Fruit fly (Drosophila melanogaster): ENCODE results near the gene CG6885.

Gene CG6885

DNA sequence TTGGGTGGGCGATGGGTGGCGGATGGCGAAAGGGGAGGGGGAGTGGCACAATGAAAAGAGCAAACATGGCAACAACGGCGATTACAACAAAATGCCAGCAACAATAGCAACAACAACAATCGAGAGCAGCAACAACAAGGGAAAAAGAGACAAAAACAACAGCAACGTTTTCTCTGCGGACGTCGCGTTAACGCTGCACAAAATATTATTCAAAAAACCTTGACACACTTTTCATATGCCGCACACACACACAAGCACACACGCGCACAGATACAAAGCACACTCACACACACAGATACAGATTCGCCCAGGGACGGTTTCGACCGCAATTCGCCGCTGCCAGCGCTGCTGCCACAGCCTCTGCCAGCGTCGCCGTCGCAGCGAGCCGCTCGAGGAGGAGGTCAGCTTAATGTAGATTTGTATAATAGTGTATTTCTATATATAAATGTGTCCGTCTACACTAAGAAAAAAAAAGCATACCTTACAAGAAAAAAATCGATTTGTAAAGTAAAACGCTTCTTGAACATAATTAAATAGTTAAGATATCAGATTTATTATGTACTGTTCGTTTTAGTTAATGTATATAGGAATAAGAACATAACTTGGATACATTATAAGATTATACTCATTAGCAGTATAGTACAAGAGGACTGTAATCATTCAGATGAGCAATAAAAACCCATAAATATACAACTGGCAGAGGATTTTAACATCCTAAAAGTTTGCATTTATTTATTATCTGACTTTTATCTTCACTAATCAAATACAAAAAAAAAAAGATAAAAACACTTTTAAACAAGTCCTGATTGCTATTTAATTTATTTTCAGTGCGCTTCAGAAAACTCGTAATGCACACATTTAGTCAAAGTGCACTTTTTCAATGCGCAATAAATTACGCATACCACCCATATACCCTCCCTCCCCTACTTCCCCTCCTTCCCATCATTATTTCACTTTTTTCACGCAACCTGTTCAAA is 37.7 kb downstream of the CG6885 start (continued):
- TF ChIP-seq pdm3 (GFP tag; optimal IDR thresholded peaks at IDR 0.05), result peak; percentile 62
- TF ChIP-seq cyc (GFP tag; optimal IDR thresholded peaks at IDR 0.05), result no peak
- peak; percentile 71; the same call in 1 of the 2 replicates for TF ChIP-seq CG11294 (GFP tag; IDR thresholded peaks at IDR 0.05)
- peak; percentile 45 for TF ChIP-seq CG6792 (GFP tag; optimal IDR thresholded peaks at IDR 0.05)
- TF ChIP-seq CG8119 (GFP tag; IDR thresholded peaks at IDR 0.05), result peak; percentile 27; the same call in 1 of the 3 replicates
- TF ChIP-seq CG11902 (GFP tag; optimal IDR thresholded peaks at IDR 0.05), result peak; percentile 18
- peak; percentile 52 for TF ChIP-seq CG8632 (GFP tag; optimal IDR thresholded peaks at IDR 0.05)
- TF ChIP-seq CG3919 (GFP tag; optimal IDR thresholded peaks at IDR 0.05), result peak; percentile 36

DNA sequence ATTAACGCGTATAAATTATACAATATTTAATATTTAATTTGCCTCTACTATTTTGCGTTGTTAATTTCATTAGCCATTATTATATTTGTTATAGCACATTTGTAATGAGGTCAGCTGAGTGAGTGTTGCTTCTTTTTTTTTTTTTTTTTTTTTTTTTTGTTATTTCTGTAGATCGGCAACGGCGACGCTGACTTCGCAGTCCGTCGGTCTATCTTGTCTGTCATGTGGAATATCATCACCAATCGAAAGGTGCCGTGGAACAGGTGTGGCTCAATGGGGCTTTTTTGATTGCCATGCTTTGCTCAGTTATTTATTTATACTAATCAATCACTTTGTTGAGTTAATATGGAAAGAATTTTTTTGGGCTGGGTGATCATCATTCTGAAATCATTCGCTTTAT is 38.4 kb downstream of the CG6885 start:
- TF ChIP-seq CG15336 (GFP tag; IDR thresholded peaks at IDR 0.05) (no peak), Met (GFP tag; optimal IDR thresholded peaks at IDR 0.05) (no peak), vri (GFP tag; optimal IDR thresholded peaks at IDR 0.05) (no peak), Ets96B (tag; optimal IDR thresholded peaks at IDR 0.05) (no peak), Smox (GFP tag; optimal IDR thresholded peaks at IDR 0.05) (no peak), CG8119 (GFP tag; IDR thresholded peaks at IDR 0.05) (no peak), cyc (GFP tag; optimal IDR thresholded peaks at IDR 0.05) (no peak), CG3919 (GFP tag; optimal IDR thresholded peaks at IDR 0.05) (no peak), Blimp-1 (GFP tag; optimal IDR thresholded peaks at IDR 0.05) (no peak), CG6792 (GFP tag; optimal IDR thresholded peaks at IDR 0.05) (no peak), esn (GFP tag; optimal IDR thresholded peaks at IDR 0.05) (no peak), CG6854 (GFP tag; optimal IDR thresholded peaks at IDR 0.05) (no peak), achi (GFP tag; optimal IDR thresholded peaks at IDR 0.05) (no peak), pdm3 (GFP tag; optimal IDR thresholded peaks at IDR 0.05) (no peak), eg (GFP tag; IDR thresholded peaks at IDR 0.05) (no peak), Ets21C (GFP tag; optimal IDR thresholded peaks at IDR 0.05) (no peak), CG7368 (GFP tag; optimal IDR thresholded peaks at IDR 0.05) (no peak)

DNA sequence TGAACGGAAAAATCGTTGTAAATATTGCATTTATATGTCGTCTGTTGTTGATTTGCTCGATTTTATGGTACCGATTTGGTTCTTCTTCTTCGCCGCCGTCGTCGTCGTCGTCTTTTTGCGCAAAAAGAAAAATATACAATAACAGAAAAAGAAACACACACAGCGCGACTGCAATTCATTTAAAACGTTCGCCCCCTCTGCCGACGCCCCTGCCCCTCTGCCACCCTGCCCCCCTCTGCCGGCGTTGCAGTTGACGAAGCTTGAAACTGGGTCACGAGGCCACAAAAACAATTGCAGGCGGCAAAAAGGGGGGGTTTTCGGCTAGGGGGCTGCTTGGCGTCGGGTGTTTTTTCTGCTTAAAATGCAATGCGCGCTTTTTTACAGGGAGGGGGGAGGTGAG is 39.3 kb downstream of the CG6885 start:
- TF ChIP-seq CG34406 (GFP tag; optimal IDR thresholded peaks at IDR 0.05) (peak; percentile 13), Eip93F (GFP tag; optimal IDR thresholded peaks at IDR 0.05) (no peak), CG11762 (GFP tag; optimal IDR thresholded peaks at IDR 0.05; ENCODE audit: insufficient read depth) (no peak), topi (GFP tag; optimal IDR thresholded peaks at IDR 0.05) (no peak), CG15336 (GFP tag; IDR thresholded peaks at IDR 0.05) (peak; percentile 69), spab (GFP tag; optimal IDR thresholded peaks at IDR 0.05) (no peak), fkh (GFP tag; optimal IDR thresholded peaks at IDR 0.05) (no peak), Sox15 (GFP tag; optimal IDR thresholded peaks at IDR 0.05) (no peak), CG31627 (GFP tag; optimal IDR thresholded peaks at IDR 0.05) (no peak), Blimp-1 (GFP tag; optimal IDR thresholded peaks at IDR 0.05) (no peak), CG6276 (GFP tag; optimal IDR thresholded peaks at IDR 0.05) (peak; percentile 60), cyc (GFP tag; optimal IDR thresholded peaks at IDR 0.05) (no peak), CG6808 (GFP tag; optimal IDR thresholded peaks at IDR 0.05) (peak; percentile 55), Sox102F (GFP tag; optimal IDR thresholded peaks at IDR 0.05) (no peak), dsx (GFP tag; optimal IDR thresholded peaks at IDR 0.05; ENCODE audit: poor library complexity, severe bottlenecking) (peak; percentile 11), CG4318 (GFP tag; optimal IDR thresholded peaks at IDR 0.05) (no peak), Sox14 (GFP tag; optimal IDR thresholded peaks at IDR 0.05) (no peak), CG9139 (GFP tag; optimal IDR thresholded peaks at IDR 0.05) (peak; percentile 55), Eip75B (GFP tag; optimal IDR thresholded peaks at IDR 0.05) (no peak), acj6 (GFP tag; optimal IDR thresholded peaks at IDR 0.05) (no peak), CG3919 (GFP tag; optimal IDR thresholded peaks at IDR 0.05) (peak; percentile 4), CG1621 (tag; optimal IDR thresholded peaks at IDR 0.05) (peak; percentile 14), CG10669 (GFP tag; optimal IDR thresholded peaks at IDR 0.05) (peak; percentile 27), CG8632 (GFP tag; optimal IDR thresholded peaks at IDR 0.05) (peak; percentile 15), CG6163 (GFP tag; IDR thresholded peaks at IDR 0.05) (peak; percentile 74), Gug (GFP tag; IDR thresholded peaks at IDR 0.05) (peak; percentile 55; the same call in 1 of the 2 replicates), Lpt (GFP tag; optimal IDR thresholded peaks at IDR 0.05) (peak; percentile 58), fd85E (GFP tag; optimal IDR thresholded peaks at IDR 0.05) (no peak), Hr4 (GFP tag; optimal IDR thresholded peaks at IDR 0.05) (no peak), Eip78C (GFP tag) (peak; percentile 41), Hr38 (GFP tag; optimal IDR thresholded peaks at IDR 0.05) (no peak), Smox (GFP tag; optimal IDR thresholded peaks at IDR 0.05) (no peak)

Data from whole organism, prepupa.